Worm (Caenorhabditis elegans): ENCODE measurements around the gene F56B3.11.

DNA sequence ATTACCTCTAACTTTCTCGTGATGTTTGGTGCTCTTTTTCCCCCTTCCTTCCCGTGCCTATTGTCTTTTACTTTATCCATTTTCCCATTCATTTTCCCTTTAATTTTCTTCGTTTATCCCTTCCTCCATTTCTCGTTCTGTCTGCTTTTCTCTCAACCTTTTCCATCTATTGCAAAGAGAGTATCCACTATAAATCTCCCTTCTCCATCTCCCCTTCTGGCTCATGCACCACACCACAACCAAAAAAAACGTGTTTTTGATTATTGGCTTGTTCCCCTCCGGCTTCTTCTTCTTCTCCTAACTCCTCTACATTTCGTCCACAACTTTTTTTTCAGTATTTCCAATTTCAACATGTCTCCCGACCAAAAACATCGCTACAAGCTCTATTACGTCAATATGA is 36.1 kb downstream of the F56B3.11 start, which contains the start of gene gst-40:
- TF ChIP-seq fkh-10 (GFP tag; optimal IDR thresholded peaks at IDR 0.05), result no peak
- no peak for TF ChIP-seq skn-1 (tag; optimal IDR thresholded peaks at IDR 0.05)
- TF ChIP-seq nhr-43 (tag; optimal IDR thresholded peaks at IDR 0.05; ENCODE audit: poor library complexity, severe bottlenecking), result no peak
- TF ChIP-seq ceh-28 (tag; optimal IDR thresholded peaks at IDR 0.05), result no peak
- no peak for TF ChIP-seq pha-4 (tag; optimal IDR thresholded peaks at IDR 0.05)
- no peak for TF ChIP-seq unc-39 (tag; optimal IDR thresholded peaks at IDR 0.05)
- no peak for TF ChIP-seq nhr-237 (tag; optimal IDR thresholded peaks at IDR 0.05)
- no peak for TF ChIP-seq ama-1 (optimal IDR thresholded peaks at IDR 0.05)
- no peak for TF ChIP-seq egl-27 (tag; optimal IDR thresholded peaks at IDR 0.05)
- no peak for TF ChIP-seq ztf-11 (tag; optimal IDR thresholded peaks at IDR 0.05)
- no peak for TF ChIP-seq zag-1 (tag; optimal IDR thresholded peaks at IDR 0.05)

Data from whole organism, L3 larva.